Fruit fly (Drosophila melanogaster): Measurements from ENCODE around the gene CG15824.
A peak's percentile ranks its signal among the peaks of the same experiment; 100 is the strongest.

The CG15824 gene

DNA sequence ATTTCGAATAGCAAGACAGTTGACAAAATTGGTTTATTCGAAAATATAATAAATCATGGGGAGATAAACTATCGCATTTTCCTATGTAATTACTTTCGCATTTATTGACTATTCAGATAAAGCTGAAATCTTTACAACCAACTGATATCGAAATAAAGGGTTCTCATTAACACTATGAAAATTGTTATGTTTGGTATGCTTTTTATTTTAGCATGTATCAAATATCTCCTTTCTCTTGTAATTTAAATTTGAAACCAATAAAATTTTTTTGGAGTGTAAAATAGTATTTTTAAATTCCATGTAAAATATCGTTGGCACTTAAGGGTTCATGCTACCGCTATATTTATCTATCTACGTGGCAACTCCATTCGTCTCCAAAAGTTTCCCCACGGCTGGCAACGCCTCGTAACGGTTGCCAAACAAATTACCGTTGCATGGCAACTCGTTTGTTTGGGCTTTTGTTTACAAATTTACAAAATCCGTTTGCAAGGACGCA is 29.8 kb downstream of the CG15824 start, which contains the start of gene CG13949 (continued):
- TF ChIP-seq danr (GFP tag; IDR thresholded peaks at IDR 0.05) (no peak), CG5953 (GFP tag; IDR thresholded peaks at IDR 0.05) (0 out of 2 replicates have a peak, but pooled peaks have one; percentile 40), D19B (GFP tag; optimal IDR thresholded peaks at IDR 0.05) (no peak), CG11504 (tag; optimal IDR thresholded peaks at IDR 0.05) (peak; percentile 83), shn (GFP tag; optimal IDR thresholded peaks at IDR 0.05) (peak; percentile 59), CG4424 (GFP tag; optimal IDR thresholded peaks at IDR 0.05) (peak; percentile 44), Hr78 (GFP tag; optimal IDR thresholded peaks at IDR 0.05) (peak in 1 of 2 experiments; percentile 37), otp (GFP tag; IDR thresholded peaks at IDR 0.05) (no peak), CG8924 (tag; optimal IDR thresholded peaks at IDR 0.05) (peak; percentile 53), CG11247 (GFP tag; IDR thresholded peaks at IDR 0.05) (peak; percentile 72), CG30020 (tag; optimal IDR thresholded peaks at IDR 0.05) (peak; percentile 23), zf30C (GFP tag; optimal IDR thresholded peaks at IDR 0.05) (peak; percentile 85), CG11696 (GFP tag; IDR thresholded peaks at IDR 0.05) (0 out of 2 replicates have a peak, but pooled peaks have one; percentile 57), CG30403 (GFP tag; optimal IDR thresholded peaks at IDR 0.05) (peak; percentile 70), CG7963 (GFP tag; IDR thresholded peaks at IDR 0.05; ENCODE audit: partially characterized antibody) (no peak), B-H1 (GFP tag; IDR thresholded peaks at IDR 0.05) (peak; percentile 73), CG16813 (GFP tag; IDR thresholded peaks at IDR 0.05; ENCODE audit: partially characterized antibody) (peak; percentile 57), CG12155 (GFP tag; optimal IDR thresholded peaks at IDR 0.05) (peak; percentile 69), vfl (GFP tag; optimal IDR thresholded peaks at IDR 0.05) (no peak), CG2889 (GFP tag; IDR thresholded peaks at IDR 0.05) (no peak), Spps (tag; optimal IDR thresholded peaks at IDR 0.05) (no peak), sima (GFP tag; optimal IDR thresholded peaks at IDR 0.05) (no peak), trh (GFP tag; optimal IDR thresholded peaks at IDR 0.05) (no peak), GATAe (GFP tag; conservative IDR thresholded peaks at IDR 0.05) (peak; percentile 65; the same call in 1 of the 2 replicates), Antp (GFP tag; optimal IDR thresholded peaks at IDR 0.05) (peak; percentile 60), Stat92E (GFP tag; optimal IDR thresholded peaks at IDR 0.05) (no peak), az2 (GFP tag; optimal IDR thresholded peaks at IDR 0.05) (peak; percentile 56), CG9437 (GFP tag; optimal IDR thresholded peaks at IDR 0.05) (no peak), eyg (GFP tag; optimal IDR thresholded peaks at IDR 0.05) (no peak), al (GFP tag; IDR thresholded peaks at IDR 0.05) (peak; percentile 67), tgo (GFP tag; IDR thresholded peaks at IDR 0.05) (peak; percentile 70), Usf (GFP tag; optimal IDR thresholded peaks at IDR 0.05) (no peak), HLH4C (GFP tag; IDR thresholded peaks at IDR 0.05; ENCODE audit: partially characterized antibody) (0 out of 3 replicates have a peak, but pooled peaks have one; percentile 43), CG9817 (tag; optimal IDR thresholded peaks at IDR 0.05) (peak; percentile 55), da (GFP tag; optimal IDR thresholded peaks at IDR 0.05) (no peak), jigr1 (GFP tag; IDR thresholded peaks at IDR 0.05) (no peak), HHEX (GFP tag; optimal IDR thresholded peaks at IDR 0.05) (peak; percentile 10), NFAT (GFP tag; IDR thresholded peaks at IDR 0.05) (peak; percentile 79), Sox100B (GFP tag; optimal IDR thresholded peaks at IDR 0.05) (peak; percentile 15), CG16779 (GFP tag; IDR thresholded peaks at IDR 0.05) (peak; percentile 68; the same call in 1 of the 2 replicates), Chrac-16 (GFP tag; optimal IDR thresholded peaks at IDR 0.05) (peak; percentile 59), E2f2 (GFP tag; IDR thresholded peaks at IDR 0.05) (peak; percentile 64), slp2 (GFP tag; optimal IDR thresholded peaks at IDR 0.05) (peak; percentile 46), slbo (GFP tag; IDR thresholded peaks at IDR 0.05) (peak; percentile 79), Poxn (GFP tag; IDR thresholded peaks at IDR 0.05) (0 out of 2 replicates have a peak, but pooled peaks have one; percentile 8), stc (GFP tag; IDR thresholded peaks at IDR 0.05) (peak; percentile 76), CG6791 (GFP tag; IDR thresholded peaks at IDR 0.05; ENCODE audit: partially characterized antibody) (peak; percentile 65; the same call in 2 of the 3 replicates), CG10543 (GFP tag; optimal IDR thresholded peaks at IDR 0.05) (peak; percentile 5), Lpt (GFP tag; optimal IDR thresholded peaks at IDR 0.05) (no peak), CG7928 (GFP tag; optimal IDR thresholded peaks at IDR 0.05) (no peak), pb (GFP tag; optimal IDR thresholded peaks at IDR 0.05) (no peak)
